Worm (Caenorhabditis elegans): ENCODE measurements around the gene stdh-1.

DNA sequence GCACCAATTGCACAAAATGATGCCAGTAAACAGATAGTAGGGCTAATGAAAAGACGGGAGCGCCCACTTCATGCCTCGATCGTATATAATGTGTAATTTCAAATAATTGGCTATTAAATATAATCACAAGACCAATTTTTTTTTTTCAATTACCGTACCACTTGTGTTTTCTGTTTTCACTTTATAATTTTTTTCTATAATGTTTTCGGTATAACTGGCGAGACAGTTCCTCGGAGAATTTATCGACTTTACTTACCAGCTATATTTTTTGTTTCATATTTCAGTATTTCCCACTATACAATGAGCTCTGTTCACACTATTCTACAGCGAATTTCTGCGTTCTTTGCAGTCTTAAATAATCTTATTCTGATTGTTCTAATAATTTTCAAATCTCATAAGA is 9.9 kb downstream of the stdh-1 start, which contains the start of gene str-252:
- TF ChIP-seq lin-39 (tag; optimal IDR thresholded peaks at IDR 0.05) = no peak
- no peak for TF ChIP-seq efl-1 (optimal IDR thresholded peaks at IDR 0.05)
- TF ChIP-seq efl-1 (GFP tag; optimal IDR thresholded peaks at IDR 0.05 in 1 of 2) = no peak
- TF ChIP-seq elt-2 (tag; optimal IDR thresholded peaks at IDR 0.05) = no peak
- TF ChIP-seq nhr-76 (tag; optimal IDR thresholded peaks at IDR 0.05) = no peak
- TF ChIP-seq unc-130 (tag; optimal IDR thresholded peaks at IDR 0.05) = no peak
- TF ChIP-seq C04F5.9 (tag; optimal IDR thresholded peaks at IDR 0.05) = no peak

Measured in whole organism, L1 larva.